Worm (Caenorhabditis elegans): ENCODE measurements around the gene Y54G2A.19.

The Y54G2A.19 gene

ce11 chrIV:2886655-2887054 lies 7.9 kb downstream of the Y54G2A.19 start, which contains the start of gene dml-1:
Gene dml-1 (plus strand): TSS chrIV:2886955.
- TF ChIP-seq dpff-1 (tag; optimal IDR thresholded peaks at IDR 0.05) = no peak
- no peak for TF ChIP-seq hsf-1 (GFP tag; IDR thresholded peaks at IDR 0.05)
- TF ChIP-seq ztf-28 (GFP tag; IDR thresholded peaks at IDR 0.05) = no peak
- TF ChIP-seq ekl-4 (GFP tag; IDR thresholded peaks at IDR 0.05) = no peak
- TF ChIP-seq mcd-1 (GFP tag; IDR thresholded peaks at IDR 0.05) = no peak
- no peak for TF ChIP-seq T26A5.8 (tag; optimal IDR thresholded peaks at IDR 0.05)
- TF ChIP-seq efl-1 (GFP tag; optimal IDR thresholded peaks at IDR 0.05) = no peak
- TF ChIP-seq mel-28 (tag; optimal IDR thresholded peaks at IDR 0.05; ENCODE audit: borderline replicate concordance) = no peak
- no peak for TF ChIP-seq F39B2.1 (GFP tag; IDR thresholded peaks at IDR 0.05)
- no peak for TF ChIP-seq fkh-3 (tag; optimal IDR thresholded peaks at IDR 0.05)
- TF ChIP-seq him-1 (tag; optimal IDR thresholded peaks at IDR 0.05) = no peak
- no peak for TF ChIP-seq sdz-38 (tag; optimal IDR thresholded peaks at IDR 0.05)

ce11 chrIV:2885260-2885659 lies 9.3 kb downstream of the Y54G2A.19 start:
- no peak for TF ChIP-seq gei-17 (GFP tag; optimal IDR thresholded peaks at IDR 0.05)

ce11 chrIV:2864743-2865142 lies 29.8 kb downstream of the Y54G2A.19 start, which contains the start of gene Y54G2A.16:
Gene Y54G2A.16 (minus strand): TSS chrIV:2864843.
- TF ChIP-seq T26A5.8 (tag; optimal IDR thresholded peaks at IDR 0.05) (no peak), ceh-100 (GFP tag; IDR thresholded peaks at IDR 0.05) (no peak), Y53G8AR.9 (GFP tag; conservative IDR thresholded peaks at IDR 0.05) (no peak), tlf-1 (GFP tag; optimal IDR thresholded peaks at IDR 0.05) (no peak), F39B2.1 (GFP tag; IDR thresholded peaks at IDR 0.05) (no peak), egrh-3 (GFP tag; IDR thresholded peaks at IDR 0.05) (no peak), xnd-1 (tag; optimal IDR thresholded peaks at IDR 0.05) (no peak), ztf-25 (GFP tag; IDR thresholded peaks at IDR 0.05) (no peak), akir-1 (GFP tag; optimal IDR thresholded peaks at IDR 0.05) (no peak), D2030.7 (GFP tag; IDR thresholded peaks at IDR 0.05) (no peak)

- no peak for TF ChIP-seq snpc-1.3 (tag; optimal IDR thresholded peaks at IDR 0.05; ENCODE audit: insufficient read depth)
- no peak for TF ChIP-seq ceh-27 (GFP tag; optimal IDR thresholded peaks at IDR 0.05)
- TF ChIP-seq F10E7.11 (tag; optimal IDR thresholded peaks at IDR 0.05) = no peak
- TF ChIP-seq mes-4 (tag; optimal IDR thresholded peaks at IDR 0.05) = no peak
- no peak for TF ChIP-seq tlf-1 (GFP tag; optimal IDR thresholded peaks at IDR 0.05)
- TF ChIP-seq T26A5.8 (tag; optimal IDR thresholded peaks at IDR 0.05) = no peak
- TF ChIP-seq madf-10 (tag; optimal IDR thresholded peaks at IDR 0.05) = no peak
- TF ChIP-seq unc-130 (GFP tag; optimal IDR thresholded peaks at IDR 0.05) = no peak
- no peak for TF ChIP-seq fkh-3 (tag; optimal IDR thresholded peaks at IDR 0.05)
- TF ChIP-seq K12H6.12 (tag; optimal IDR thresholded peaks at IDR 0.05) = no peak
- no peak for TF ChIP-seq efl-1 (GFP tag; optimal IDR thresholded peaks at IDR 0.05)
- TF ChIP-seq atf-7 (tag; optimal IDR thresholded peaks at IDR 0.05) = no peak
- no peak for TF ChIP-seq sea-2 (GFP tag; IDR thresholded peaks at IDR 0.05)
- TF ChIP-seq rec-8 (tag; optimal IDR thresholded peaks at IDR 0.05) = no peak
- no peak for TF ChIP-seq bed-1 (GFP tag; IDR thresholded peaks at IDR 0.05)
- TF ChIP-seq snpc-1.1 (tag; optimal IDR thresholded peaks at IDR 0.05; ENCODE audit: insufficient read depth) = no peak
- TF ChIP-seq F33H1.4 (GFP tag; IDR thresholded peaks at IDR 0.05) = no peak
These were observed 35.8 kb downstream of the Y54G2A.19 start for ce11 chrIV:2858734-2859133.
